Worm (Caenorhabditis elegans) whole organism, L3 larva: Measurements from ENCODE around the gene C01G12.3.

ENCODE experiments used
- R02D3.7 ChIP-seq: fragments of 150-350 bp; optimal IDR thresholded peaks from 2 replicates; lab custom pipeline; 2014; ENCODE audit warnings: missing biosample characterization, missing genetic modification characterization
- ZK546.5 ChIP-seq: sonication (generic microtip); optimal IDR thresholded peaks from 2 replicates; lab custom pipeline; 2017; ENCODE audit warnings: missing biosample characterization, missing genetic modification characterization
- aly-2 ChIP-seq: fragments of 150-350 bp; optimal IDR thresholded peaks from 2 replicates; lab custom pipeline; 2014; ENCODE audit warnings: missing biosample characterization, missing genetic modification characterization
- ama-1 ChIP-seq: fragments of 150-350 bp; optimal IDR thresholded peaks from 2 replicates; lab custom pipeline; 2018
- ceh-16 ChIP-seq: sonication (generic microtip); optimal IDR thresholded peaks from 2 replicates; lab custom pipeline; 2017; ENCODE audit warnings: missing biosample characterization, missing genetic modification characterization
- ceh-28 ChIP-seq: fragments of 150-350 bp; optimal IDR thresholded peaks from 2 replicates; lab custom pipeline; 2014; ENCODE audit warnings: missing biosample characterization, missing genetic modification reagents, missing genetic modification characterization
- ceh-82 ChIP-seq: fragments of 150-350 bp; optimal IDR thresholded peaks from 2 replicates; lab custom pipeline; 2014; ENCODE audit warnings: missing biosample characterization, missing genetic modification characterization
- ceh-9 ChIP-seq: sonication (generic microtip); optimal IDR thresholded peaks from 2 replicates; lab custom pipeline; 2018; ENCODE audit warnings: missing biosample characterization, missing genetic modification characterization
- daf-12 ChIP-seq: fragments of 150-350 bp; optimal IDR thresholded peaks from 2 replicates; lab custom pipeline; 2014; ENCODE audit warnings: missing biosample characterization, missing genetic modification reagents, missing genetic modification characterization
- egl-27 ChIP-seq: sonication (generic microtip); optimal IDR thresholded peaks from 4 replicates; lab custom pipeline; 2017; ENCODE audit warnings: missing biosample characterization, missing genetic modification reagents, missing genetic modification characterization
- egl-5 ChIP-seq: fragments of 150-350 bp; optimal IDR thresholded peaks from 2 replicates; lab custom pipeline; 2017; ENCODE audit warnings: missing biosample characterization, missing genetic modification reagents, missing genetic modification characterization, inconsistent platforms
- elt-1 ChIP-seq: fragments of 150-350 bp; optimal IDR thresholded peaks from 2 replicates; lab custom pipeline; 2014; ENCODE audit warnings: missing biosample characterization, missing genetic modification characterization
- elt-3 ChIP-seq, 3 experiments: fragments of 150-350 bp in 1 of 3; sonication (generic microtip) in 2 of 3; optimal IDR thresholded peaks; 2 replicates in 2 of 3; 4 replicates in 1 of 3; lab custom pipeline; 2014 to 2017; ENCODE audit warnings: missing biosample characterization in 3 of 3, missing genetic modification characterization in 3 of 3
- eor-1 ChIP-seq, 2 experiments: fragments of 150-350 bp; optimal IDR thresholded peaks; 2 replicates each; lab custom pipeline; 2014 to 2018; ENCODE audit warnings: missing biosample characterization in 2 of 2, missing genetic modification characterization in 2 of 2
- fkh-10 ChIP-seq: sonication (generic microtip); optimal IDR thresholded peaks from 2 replicates; lab custom pipeline; 2017; ENCODE audit warnings: missing biosample characterization, missing genetic modification reagents, missing genetic modification characterization
- hmg-11 ChIP-seq: sonication (generic microtip); optimal IDR thresholded peaks from 2 replicates; lab custom pipeline; 2016; ENCODE audit warnings: missing genetic modification characterization, missing compliant biosample characterization
- jun-1 ChIP-seq: fragments of 150-350 bp; optimal IDR thresholded peaks from 2 replicates; lab custom pipeline; 2014; ENCODE audit warnings: missing biosample characterization, missing genetic modification reagents, missing genetic modification characterization
- lin-15B ChIP-seq: fragments of 150-350 bp; optimal IDR thresholded peaks from 2 replicates; lab custom pipeline; 2014; ENCODE audit warnings: missing biosample characterization, missing genetic modification characterization
- lin-39 ChIP-seq: fragments of 150-350 bp; optimal IDR thresholded peaks from 2 replicates; lab custom pipeline; 2018; ENCODE audit warnings: missing biosample characterization, missing genetic modification reagents, missing genetic modification characterization
- lsy-12 ChIP-seq: sonication (generic microtip); optimal IDR thresholded peaks from 2 replicates; lab custom pipeline; 2016; ENCODE audit warnings: mild to moderate bottlenecking, missing genetic modification characterization, missing compliant biosample characterization
- mml-1 ChIP-seq: fragments of 150-350 bp; sonication (generic microtip); optimal IDR thresholded peaks from 3 replicates; lab custom pipeline; 2014; ENCODE audit warnings: missing biosample characterization, missing genetic modification characterization
- nfya-1 ChIP-seq: sonication (generic microtip); optimal IDR thresholded peaks from 2 replicates; lab custom pipeline; 2017; ENCODE audit warnings: missing genetic modification characterization, mild to moderate bottlenecking, missing compliant biosample characterization, antibody characterized with exemption, moderate library complexity; ENCODE audit not compliant: insufficient read depth
- nhr-11 ChIP-seq: fragments of 150-350 bp; optimal IDR thresholded peaks from 2 replicates; lab custom pipeline; 2014; ENCODE audit warnings: missing biosample characterization, missing genetic modification characterization
- nhr-12 ChIP-seq: fragments of 150-350 bp; optimal IDR thresholded peaks from 2 replicates; lab custom pipeline; 2014; ENCODE audit warnings: missing biosample characterization, missing genetic modification characterization
- nhr-23 ChIP-seq: fragments of 150-350 bp; optimal IDR thresholded peaks from 2 replicates; lab custom pipeline; 2014; ENCODE audit warnings: missing biosample characterization, missing genetic modification reagents, missing genetic modification characterization
- nhr-237 ChIP-seq: fragments of 150-350 bp; optimal IDR thresholded peaks from 2 replicates; lab custom pipeline; 2014; ENCODE audit warnings: missing biosample characterization, missing genetic modification characterization
- nhr-25 ChIP-seq: sonication (generic microtip); optimal IDR thresholded peaks from 2 replicates; lab custom pipeline; 2017; ENCODE audit warnings: missing biosample characterization, missing genetic modification characterization
- nhr-28 ChIP-seq: fragments of 150-350 bp; optimal IDR thresholded peaks from 2 replicates; lab custom pipeline; 2014; ENCODE audit warnings: missing biosample characterization, missing genetic modification characterization
- nhr-67 ChIP-seq: fragments of 150-350 bp; optimal IDR thresholded peaks from 2 replicates; lab custom pipeline; 2014; ENCODE audit warnings: missing biosample characterization, missing genetic modification characterization
- nhr-77 ChIP-seq: fragments of 150-350 bp; optimal IDR thresholded peaks from 2 replicates; lab custom pipeline; 2014; ENCODE audit warnings: missing biosample characterization, missing genetic modification characterization
- pha-4 ChIP-seq: fragments of 150-350 bp; optimal IDR thresholded peaks from 2 replicates; lab custom pipeline; 2014; ENCODE audit warnings: missing biosample characterization, missing genetic modification reagents, missing genetic modification characterization
- skn-1 ChIP-seq: fragments of 150-350 bp; optimal IDR thresholded peaks from 2 replicates; lab custom pipeline; 2014; ENCODE audit warnings: missing biosample characterization, missing genetic modification characterization
- snpc-4 ChIP-seq: fragments of 150-350 bp; optimal IDR thresholded peaks from 2 replicates; lab custom pipeline; 2014; ENCODE audit warnings: missing biosample characterization, missing genetic modification characterization
- tbx-2 ChIP-seq: sonication (generic microtip); optimal IDR thresholded peaks from 2 replicates; lab custom pipeline; 2016; ENCODE audit warnings: mild to moderate bottlenecking, missing genetic modification characterization, missing compliant biosample characterization
- unc-39 ChIP-seq: sonication (generic microtip); optimal IDR thresholded peaks from 4 replicates; lab custom pipeline; 2017; ENCODE audit warnings: missing biosample characterization, missing genetic modification characterization
- unc-62 ChIP-seq: fragments of 150-350 bp; sonication (generic microtip); optimal IDR thresholded peaks from 4 replicates; lab custom pipeline; 2014; ENCODE audit warnings: missing biosample characterization, missing genetic modification reagents, missing genetic modification characterization
- zag-1 ChIP-seq: fragments of 150-350 bp; optimal IDR thresholded peaks from 2 replicates; lab custom pipeline; 2014; ENCODE audit warnings: missing biosample characterization, missing genetic modification characterization
- ztf-11 ChIP-seq: fragments of 150-350 bp; optimal IDR thresholded peaks from 2 replicates; lab custom pipeline; 2014; ENCODE audit warnings: missing biosample characterization, missing genetic modification characterization

The C01G12.3 gene

ce11 chrII:14591699-14592098, 9.6 kb upstream of the C01G12.3 start, which contains the start of gene C01G12.7:
Gene C01G12.7 (minus strand): TSS chrII:14591893.
- no peak for TF ChIP-seq mml-1 (tag; lab: Kevin White, UChicago)
- no peak for TF ChIP-seq nhr-67
- TF ChIP-seq nhr-11, result peak; percentile 11

- no peak for TF ChIP-seq nhr-25 (tag; lab: Kevin White, UChicago)
- no peak for TF ChIP-seq lin-39 (tag; lab: Kevin White, UChicago)
- no peak for TF ChIP-seq ceh-16 (tag; lab: Kevin White, UChicago)
- no peak for TF ChIP-seq elt-3 (tag; optimal IDR thresholded peaks at IDR 0.05; lab: Kevin White, UChicago)
- no peak for TF ChIP-seq ama-1 (lab: Kevin White, UChicago)
- no peak for TF ChIP-seq nhr-77 (tag; lab: Kevin White, UChicago)
- no peak for TF ChIP-seq ceh-82 (tag; lab: Kevin White, UChicago)
- no peak for TF ChIP-seq elt-1 (tag; lab: Kevin White, UChicago)
- TF ChIP-seq ceh-9 (tag; lab: Kevin White, UChicago), result no peak
Observed at ce11 chrII:14588162-14588561, 6.1 kb upstream of the C01G12.3 start, which contains the start of gene nspb-10. Gene nspb-10 (minus strand): TSS chrII:14588262.

ce11 chrII:14587407-14587806, 5.3 kb upstream of the C01G12.3 start, which contains the start of gene C01G12.5:
Gene C01G12.5 (minus strand): TSS chrII:14587507.
- TF ChIP-seq lsy-12 (no peak), nhr-11 (no peak), nhr-67 (no peak), nhr-77 (tag; lab: Kevin White, UChicago) (no peak), ceh-9 (tag; lab: Kevin White, UChicago) (no peak), ceh-16 (tag; lab: Kevin White, UChicago) (no peak), nhr-28 (tag; lab: Kevin White, UChicago) (no peak), elt-1 (tag; lab: Kevin White, UChicago) (no peak), snpc-4 (tag; lab: Kevin White, UChicago) (no peak), ceh-82 (tag; lab: Kevin White, UChicago) (no peak), ZK546.5 (tag; lab: Kevin White, UChicago) (no peak), skn-1 (tag; lab: Kevin White, UChicago) (no peak), hmg-11 (tag; lab: Kevin White, UChicago) (no peak), nhr-23 (tag; lab: Kevin White, UChicago) (no peak), fkh-10 (GFP tag; lab: Kevin White, UChicago) (no peak), pha-4 (tag; lab: Kevin White, UChicago) (no peak)

- TF ChIP-seq aly-2 (no peak), lin-39 (tag; lab: Kevin White, UChicago) (no peak), nhr-23 (tag; lab: Kevin White, UChicago) (no peak), pha-4 (tag; lab: Kevin White, UChicago) (no peak), egl-27 (no peak), ceh-82 (tag; lab: Kevin White, UChicago) (no peak), nhr-237 (no peak), nhr-67 (no peak), elt-1 (tag; lab: Kevin White, UChicago) (no peak), lin-15B (tag; lab: Kevin White, UChicago) (no peak), ZK546.5 (tag; lab: Kevin White, UChicago) (no peak)
Observed at ce11 chrII:14580549-14580948, 1.6 kb downstream of the C01G12.3 start, which contains the start of the genes nspb-8 and nspb-9. Gene nspb-8 (minus strand): TSS chrII:14580649. Gene nspb-9 (plus strand): TSS chrII:14580859.

- TF ChIP-seq nhr-12 (tag; lab: Kevin White, UChicago) (no peak), ceh-28 (tag; lab: Kevin White, UChicago) (no peak), zag-1 (tag; lab: Kevin White, UChicago) (no peak), egl-5 (tag; lab: Kevin White, UChicago) (no peak), tbx-2 (no peak), nhr-25 (tag; lab: Kevin White, UChicago) (no peak), ceh-16 (tag; lab: Kevin White, UChicago) (no peak), aly-2 (no peak), nhr-67 (no peak), nfya-1 (tag; lab: Kevin White, UChicago) (no peak), unc-39 (no peak), R02D3.7 (no peak), ztf-11 (tag; lab: Kevin White, UChicago) (no peak), jun-1 (tag; lab: Kevin White, UChicago) (no peak), elt-1 (tag; lab: Kevin White, UChicago) (no peak), eor-1 (tag; optimal IDR thresholded peaks at IDR 0.05; lab: Kevin White, UChicago) (no peak), daf-12 (tag; lab: Kevin White, UChicago) (no peak), pha-4 (tag; lab: Kevin White, UChicago) (no peak), ceh-82 (tag; lab: Kevin White, UChicago) (no peak), unc-62 (GFP tag; lab: Kevin White, UChicago) (no peak)
Observed at ce11 chrII:14578716-14579115, 3.4 kb downstream of the C01G12.3 start, which contains the start of gene C01G12.9. Gene C01G12.9 (plus strand): TSS chrII:14579016.
